Worm (Caenorhabditis elegans): ENCODE measurements around the gene ZC412.10.
"Not testable (repeated sequence)": the region's sequence is repeated elsewhere in the genome, so short reads cannot be mapped to it uniquely, and the experiment has no call there.

The ZC412.10 gene

DNA sequence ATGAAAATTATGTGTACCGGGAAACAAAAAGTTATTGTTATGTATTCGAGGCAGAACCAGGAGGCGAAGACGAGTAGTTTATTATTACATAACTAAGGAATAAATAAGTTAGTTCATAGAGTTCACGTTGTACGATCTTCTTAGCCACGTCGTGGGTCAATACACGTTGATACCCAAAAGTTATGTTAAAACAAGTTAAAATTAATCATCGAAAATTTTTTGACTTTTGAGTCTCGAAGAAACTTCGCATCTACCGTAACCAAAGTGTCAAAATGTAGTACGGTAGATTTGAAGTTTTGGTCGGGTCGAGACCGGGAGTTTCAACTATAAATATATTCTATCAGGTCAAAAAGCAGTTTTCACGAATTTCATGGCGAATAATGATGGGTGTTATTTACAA lies at the start of gene ZC412.10:
TSS of gene ZC412.10 (minus strand) at position 101 of the 400 bp plus-strand sequence.
- TF ChIP-seq ref-1 (GFP tag; conservative IDR thresholded peaks at IDR 0.05); T22C8.4 (GFP tag; IDR thresholded peaks at IDR 0.05); ztf-23 (GFP tag; IDR thresholded peaks at IDR 0.05): not testable (repeated sequence)

DNA sequence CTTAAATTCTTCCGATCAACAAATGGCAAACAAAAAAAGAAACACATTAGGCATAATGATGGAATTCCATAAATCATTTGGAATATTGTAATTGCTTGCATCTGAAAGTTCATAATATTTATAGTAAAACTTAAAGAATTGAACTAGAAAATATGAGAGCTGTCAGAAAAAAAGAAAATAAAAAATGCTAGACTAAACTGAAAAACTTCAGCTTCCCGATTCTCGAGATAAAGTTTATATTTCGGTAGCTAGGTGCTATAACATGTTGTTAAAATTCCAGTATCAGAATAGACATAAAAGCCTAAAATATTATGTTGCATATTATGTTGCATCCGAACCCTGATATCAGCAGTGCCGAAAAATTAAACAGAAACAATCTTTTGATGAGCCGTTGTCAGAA lies 47.5 kb upstream of the ZC412.10 start, which contains the start of gene srg-54:
TSS of gene srg-54 (minus strand) at position 101 of the 400 bp plus-strand sequence.
- TF ChIP-seq med-1 (GFP tag; optimal IDR thresholded peaks at IDR 0.05; ENCODE audit: insufficient read depth) (no peak), flt-1 (GFP tag; IDR thresholded peaks at IDR 0.05) (no peak), klf-2 (GFP tag; conservative IDR thresholded peaks at IDR 0.05) (no peak), tab-1 (GFP tag; IDR thresholded peaks at IDR 0.05) (no peak), ztf-29 (GFP tag; IDR thresholded peaks at IDR 0.05) (no peak), T22C8.4 (GFP tag; IDR thresholded peaks at IDR 0.05) (no peak), ztf-23 (GFP tag; IDR thresholded peaks at IDR 0.05) (no peak)

DNA sequence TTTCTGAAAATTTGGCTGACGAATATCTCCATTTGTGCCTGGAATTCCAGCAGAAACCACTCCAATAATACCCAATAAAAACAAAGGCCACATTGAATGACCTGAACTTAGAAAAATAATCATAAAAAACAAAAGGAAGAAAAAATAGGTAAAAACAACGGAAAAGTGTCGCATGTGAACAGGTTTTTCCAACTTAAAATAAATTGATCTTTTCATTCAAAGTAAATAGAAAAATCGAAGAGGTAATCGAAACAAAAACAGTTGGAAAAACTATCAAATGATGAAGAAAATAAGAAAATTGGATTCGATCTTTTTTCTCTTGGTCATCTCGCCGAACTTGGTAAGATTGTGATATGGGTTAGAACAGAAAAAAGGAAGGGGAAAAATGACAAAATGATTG lies 44.9 kb upstream of the ZC412.10 start, which contains the start of gene zmp-4:
TSS of gene zmp-4 (minus strand) at position 101 of the 400 bp plus-strand sequence.
- TF ChIP-seq ztf-29 (GFP tag; IDR thresholded peaks at IDR 0.05) (no peak), cog-1 (tag; optimal IDR thresholded peaks at IDR 0.05) (no peak), med-1 (GFP tag; optimal IDR thresholded peaks at IDR 0.05; ENCODE audit: insufficient read depth) (no peak), klf-2 (GFP tag; conservative IDR thresholded peaks at IDR 0.05) (no peak), tab-1 (GFP tag; IDR thresholded peaks at IDR 0.05) (no peak), ref-1 (GFP tag; conservative IDR thresholded peaks at IDR 0.05) (no peak), ztf-23 (GFP tag; IDR thresholded peaks at IDR 0.05) (no peak), flt-1 (GFP tag; IDR thresholded peaks at IDR 0.05) (no peak), T22C8.4 (GFP tag; IDR thresholded peaks at IDR 0.05) (no peak)

DNA sequence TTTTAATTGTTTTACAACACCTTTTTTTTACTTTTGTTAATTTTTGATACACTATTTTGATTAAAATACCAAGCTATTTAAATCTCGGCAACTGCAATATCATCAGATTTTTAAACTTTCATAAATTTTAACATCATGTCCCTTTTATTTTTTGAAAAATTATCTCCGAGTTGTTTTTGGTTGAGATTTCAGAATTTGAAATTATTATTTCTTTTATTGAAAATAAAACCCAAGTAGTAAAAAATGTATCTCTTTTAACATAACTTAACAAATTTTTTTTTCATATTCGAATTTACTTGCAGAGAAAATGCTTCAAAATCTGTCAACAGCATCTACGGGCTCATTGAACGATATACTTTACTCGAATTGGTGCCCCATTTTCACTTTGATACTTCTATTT lies 39.0 kb upstream of the ZC412.10 start, which contains the start of gene H12D21.11:
TSS of gene H12D21.11 (plus strand) at position 301 of the 400 bp plus-strand sequence.
- TF ChIP-seq flt-1 (GFP tag; IDR thresholded peaks at IDR 0.05) (no peak), T22C8.4 (GFP tag; IDR thresholded peaks at IDR 0.05) (no peak), ztf-29 (GFP tag; IDR thresholded peaks at IDR 0.05) (no peak), med-1 (GFP tag; optimal IDR thresholded peaks at IDR 0.05; ENCODE audit: insufficient read depth) (no peak), ztf-23 (GFP tag; IDR thresholded peaks at IDR 0.05) (no peak), ref-1 (GFP tag; conservative IDR thresholded peaks at IDR 0.05) (no peak), tab-1 (GFP tag; IDR thresholded peaks at IDR 0.05) (no peak), cog-1 (tag; optimal IDR thresholded peaks at IDR 0.05) (no peak), klf-2 (GFP tag; conservative IDR thresholded peaks at IDR 0.05) (no peak)

DNA sequence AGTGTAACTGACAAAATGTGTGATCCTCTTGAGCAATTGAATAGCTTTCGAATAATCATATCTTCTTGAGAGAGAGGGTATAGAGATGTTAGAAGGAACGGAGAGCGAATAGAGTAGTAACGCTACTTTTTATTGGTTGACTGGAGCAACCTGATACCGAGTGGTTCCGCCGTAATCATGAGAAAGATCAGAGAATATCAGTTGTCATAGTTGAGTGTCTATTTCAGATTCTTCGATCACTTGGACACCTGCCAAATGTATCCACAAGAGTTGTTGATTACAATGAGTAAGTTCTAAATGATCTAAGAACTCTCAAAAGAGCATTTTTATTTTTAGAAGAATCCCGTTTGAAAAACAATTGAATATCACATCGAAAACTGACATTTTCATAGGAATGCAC lies 34.1 kb upstream of the ZC412.10 start:
- TF ChIP-seq flt-1 (GFP tag; IDR thresholded peaks at IDR 0.05), result no peak
- no peak for TF ChIP-seq cog-1 (tag; optimal IDR thresholded peaks at IDR 0.05)
- TF ChIP-seq ztf-29 (GFP tag; IDR thresholded peaks at IDR 0.05), result no peak
- no peak for TF ChIP-seq ztf-23 (GFP tag; IDR thresholded peaks at IDR 0.05)
- TF ChIP-seq tab-1 (GFP tag; IDR thresholded peaks at IDR 0.05), result no peak
- TF ChIP-seq klf-2 (GFP tag; conservative IDR thresholded peaks at IDR 0.05), result no peak
- no peak for TF ChIP-seq ref-1 (GFP tag; conservative IDR thresholded peaks at IDR 0.05)
- TF ChIP-seq T22C8.4 (GFP tag; IDR thresholded peaks at IDR 0.05), result no peak
- TF ChIP-seq med-1 (GFP tag; optimal IDR thresholded peaks at IDR 0.05; ENCODE audit: insufficient read depth), result no peak

DNA sequence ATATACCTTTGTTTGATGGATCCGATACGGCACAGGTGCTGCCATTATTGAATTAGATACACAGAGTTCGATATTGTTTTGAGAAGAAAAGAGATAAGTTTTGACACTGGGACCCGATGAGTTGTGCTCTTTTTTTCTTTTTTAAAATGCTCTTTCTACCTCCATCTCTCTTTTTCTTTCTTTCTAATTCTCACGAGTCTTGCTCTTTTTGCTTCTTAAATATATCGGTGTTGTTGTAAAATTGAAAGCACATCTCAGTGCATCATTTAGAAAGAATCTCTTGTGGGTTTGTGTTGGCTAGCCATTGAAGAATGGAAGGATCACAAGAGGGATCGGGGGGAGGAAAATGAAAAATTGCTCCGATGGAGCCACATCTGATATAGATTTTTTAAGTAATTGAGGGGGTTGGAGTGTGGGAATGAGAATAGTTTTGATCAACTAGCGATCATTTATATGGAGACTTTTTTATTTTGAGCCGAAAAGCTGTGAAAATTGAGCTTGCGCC lies 32.8 kb upstream of the ZC412.10 start, which contains the start of gene H12D21.9:
TSS of gene H12D21.9 (minus strand) at position 148 of the 505 bp plus-strand sequence.
- no peak for TF ChIP-seq klf-2 (GFP tag; conservative IDR thresholded peaks at IDR 0.05)
- TF ChIP-seq tab-1 (GFP tag; IDR thresholded peaks at IDR 0.05), result no peak
- TF ChIP-seq cog-1 (tag; optimal IDR thresholded peaks at IDR 0.05), result no peak
- no peak for TF ChIP-seq T22C8.4 (GFP tag; IDR thresholded peaks at IDR 0.05)
- TF ChIP-seq ref-1 (GFP tag; conservative IDR thresholded peaks at IDR 0.05), result no peak

DNA sequence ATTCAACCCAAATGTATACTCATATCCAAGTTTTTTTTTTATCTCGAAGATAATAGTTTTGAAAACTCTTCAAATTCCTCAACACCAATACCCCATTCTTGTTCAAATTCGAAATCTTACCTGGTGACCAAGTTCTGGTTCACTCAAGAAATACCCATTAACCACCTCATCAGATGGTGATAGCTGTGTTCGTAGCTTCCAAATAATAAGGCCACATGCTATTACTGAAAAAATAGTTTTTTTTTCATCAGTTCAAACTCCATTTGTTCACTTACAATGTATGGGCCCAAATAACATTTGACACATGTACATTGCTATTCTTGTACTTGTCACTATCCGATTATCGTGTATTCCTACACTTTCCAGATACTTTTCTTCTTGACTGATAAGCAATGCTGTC lies 30.8 kb upstream of the ZC412.10 start:
- TF ChIP-seq med-1 (GFP tag; optimal IDR thresholded peaks at IDR 0.05; ENCODE audit: insufficient read depth), result no peak

DNA sequence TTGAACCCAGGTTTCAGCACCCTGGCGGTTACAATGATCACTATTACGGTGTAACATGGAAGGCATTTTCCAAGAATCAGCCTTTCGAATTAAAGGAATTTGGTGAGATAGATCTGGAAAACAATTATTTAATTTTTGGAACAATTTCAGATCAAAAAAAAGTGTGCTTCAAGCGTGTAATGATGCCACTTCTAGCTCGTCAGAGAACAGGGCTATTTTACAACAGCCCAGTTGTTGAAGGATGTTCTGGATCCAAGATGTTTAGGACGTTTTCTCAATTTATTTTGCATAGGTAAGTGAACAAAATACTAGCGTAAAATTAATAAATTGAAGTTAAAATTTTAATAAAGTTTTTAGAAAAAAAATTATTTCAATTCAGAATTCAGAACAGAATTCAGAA lies 24.3 kb upstream of the ZC412.10 start:
- TF ChIP-seq ztf-29 (GFP tag; IDR thresholded peaks at IDR 0.05) (no peak), med-1 (GFP tag; optimal IDR thresholded peaks at IDR 0.05; ENCODE audit: insufficient read depth) (no peak), flt-1 (GFP tag; IDR thresholded peaks at IDR 0.05) (no peak), ref-1 (GFP tag; conservative IDR thresholded peaks at IDR 0.05) (no peak), klf-2 (GFP tag; conservative IDR thresholded peaks at IDR 0.05) (no peak), tab-1 (GFP tag; IDR thresholded peaks at IDR 0.05) (no peak), ztf-23 (GFP tag; IDR thresholded peaks at IDR 0.05) (no peak), cog-1 (tag; optimal IDR thresholded peaks at IDR 0.05) (no peak), T22C8.4 (GFP tag; IDR thresholded peaks at IDR 0.05) (no peak)

DNA sequence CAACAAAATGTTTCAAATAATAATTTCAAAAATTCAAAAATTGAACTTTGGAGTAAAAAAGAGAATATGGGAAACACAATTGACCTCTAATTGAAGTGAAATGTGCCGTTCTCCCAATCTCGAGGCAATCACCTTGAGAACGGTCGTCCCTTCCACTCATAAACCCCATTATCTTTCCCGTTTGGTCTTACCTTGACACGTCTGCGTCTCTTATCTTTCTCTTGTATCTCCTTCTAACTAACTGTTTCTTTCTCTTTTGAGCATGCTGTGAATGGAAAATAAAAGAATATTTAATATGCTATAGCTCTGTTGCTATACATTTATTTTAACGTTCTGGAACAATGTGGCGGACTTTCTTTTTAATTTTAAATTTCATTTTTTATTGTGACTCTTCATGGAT lies 22.9 kb upstream of the ZC412.10 start, which contains the start of gene H12D21.10:
TSS of gene H12D21.10 (plus strand) at position 260 of the 400 bp plus-strand sequence.
- TF ChIP-seq ztf-29 (GFP tag; IDR thresholded peaks at IDR 0.05) (no peak), klf-2 (GFP tag; conservative IDR thresholded peaks at IDR 0.05) (no peak)

DNA sequence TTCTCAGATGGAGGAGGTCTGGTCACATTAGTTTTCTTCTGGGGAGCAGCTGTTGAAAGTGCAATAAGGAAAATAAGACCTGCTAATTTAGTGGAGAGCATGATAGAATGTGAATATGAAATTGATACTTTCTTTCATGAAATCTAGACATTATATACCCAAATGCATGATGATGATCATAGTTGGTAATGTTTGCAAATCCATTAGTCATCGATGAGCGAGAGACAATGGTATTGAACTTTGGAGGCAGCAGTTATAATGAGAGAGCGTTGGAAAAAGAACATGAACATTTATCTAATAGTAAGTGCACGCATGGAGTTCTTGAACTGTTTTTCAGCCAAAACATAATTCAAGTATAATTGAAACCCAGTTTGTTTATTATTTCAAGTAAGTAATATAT lies 21.1 kb upstream of the ZC412.10 start, which contains the start of gene H12D21.6:
TSS of gene H12D21.6 (minus strand) at position 101 of the 400 bp plus-strand sequence.
- TF ChIP-seq cog-1 (tag; optimal IDR thresholded peaks at IDR 0.05), result no peak
- no peak for TF ChIP-seq ztf-29 (GFP tag; IDR thresholded peaks at IDR 0.05)
- TF ChIP-seq med-1 (GFP tag; optimal IDR thresholded peaks at IDR 0.05; ENCODE audit: insufficient read depth), result no peak
- TF ChIP-seq tab-1 (GFP tag; IDR thresholded peaks at IDR 0.05), result no peak
- no peak for TF ChIP-seq ztf-23 (GFP tag; IDR thresholded peaks at IDR 0.05)
- no peak for TF ChIP-seq klf-2 (GFP tag; conservative IDR thresholded peaks at IDR 0.05)
- no peak for TF ChIP-seq ref-1 (GFP tag; conservative IDR thresholded peaks at IDR 0.05)
- no peak for TF ChIP-seq flt-1 (GFP tag; IDR thresholded peaks at IDR 0.05)
- TF ChIP-seq T22C8.4 (GFP tag; IDR thresholded peaks at IDR 0.05), result no peak
